Worm (Caenorhabditis elegans): ENCODE data around the gene idi-1.

The idi-1 gene

ce11 chrIII:8088235-8088634 lies 3.3 kb upstream of the idi-1 start, which contains the start of gene vms-1:
Gene vms-1 (plus strand): TSS chrIII:8088535.
- no peak for TF ChIP-seq unc-62 (GFP tag; optimal IDR thresholded peaks at IDR 0.05)
- TF ChIP-seq lin-11 (tag; optimal IDR thresholded peaks at IDR 0.05), result no peak
- TF ChIP-seq nhr-11 (tag; optimal IDR thresholded peaks at IDR 0.05), result no peak
- no peak for TF ChIP-seq nhr-129 (tag; optimal IDR thresholded peaks at IDR 0.05)
- no peak for TF ChIP-seq alr-1 (tag; optimal IDR thresholded peaks at IDR 0.05)
- no peak for TF ChIP-seq Y55F3AM.14 (GFP tag; optimal IDR thresholded peaks at IDR 0.05)
- no peak for TF ChIP-seq nhr-21 (tag; optimal IDR thresholded peaks at IDR 0.05)
- TF ChIP-seq elt-3 (tag; optimal IDR thresholded peaks at IDR 0.05), result no peak
- TF ChIP-seq egl-27 (tag; optimal IDR thresholded peaks at IDR 0.05), result no peak

ce11 chrIII:8093079-8093623 lies 1.6 kb downstream of the idi-1 start, which contains the start of gene K06H7.2:
Gene K06H7.2 (plus strand): TSS chrIII:8093573.
- TF ChIP-seq mdl-1 (tag; optimal IDR thresholded peaks at IDR 0.05), result no peak
- no peak for TF ChIP-seq nhr-12 (tag; optimal IDR thresholded peaks at IDR 0.05)
- no peak for TF ChIP-seq Y55F3AM.14 (GFP tag; optimal IDR thresholded peaks at IDR 0.05)
- TF ChIP-seq nhr-6 (tag; optimal IDR thresholded peaks at IDR 0.05), result peak; percentile 22
- TF ChIP-seq ZK546.5 (tag; optimal IDR thresholded peaks at IDR 0.05), result no peak
- no peak for TF ChIP-seq unc-62 (GFP tag; optimal IDR thresholded peaks at IDR 0.05)
- TF ChIP-seq mab-5 (tag; optimal IDR thresholded peaks at IDR 0.05), result peak; percentile 65
- TF ChIP-seq sma-3 (GFP tag; optimal IDR thresholded peaks at IDR 0.05), result no peak
- no peak for TF ChIP-seq elt-3 (tag; optimal IDR thresholded peaks at IDR 0.05)
- no peak for TF ChIP-seq aly-2 (tag; optimal IDR thresholded peaks at IDR 0.05)
- no peak for TF ChIP-seq blmp-1 (tag; optimal IDR thresholded peaks at IDR 0.05; ENCODE audit: insufficient read depth)
- no peak for TF ChIP-seq lin-39 (tag; optimal IDR thresholded peaks at IDR 0.05)
- TF ChIP-seq lin-13 (GFP tag; optimal IDR thresholded peaks at IDR 0.05), result peak; percentile 28
- TF ChIP-seq nhr-11 (tag; optimal IDR thresholded peaks at IDR 0.05), result no peak
- TF ChIP-seq C34F6.9 (tag; optimal IDR thresholded peaks at IDR 0.05), result peak; percentile 95
- no peak for TF ChIP-seq nhr-77 (tag; optimal IDR thresholded peaks at IDR 0.05)
- peak; percentile 76 for TF ChIP-seq nhr-129 (tag; optimal IDR thresholded peaks at IDR 0.05)
- no peak for TF ChIP-seq elt-1 (tag; optimal IDR thresholded peaks at IDR 0.05)
- TF ChIP-seq lsy-2 (tag; optimal IDR thresholded peaks at IDR 0.05), result peak; percentile 63 to 85
- no peak for TF ChIP-seq ama-1 (optimal IDR thresholded peaks at IDR 0.05)
- TF ChIP-seq nhr-237 (tag; optimal IDR thresholded peaks at IDR 0.05), result no peak
- TF ChIP-seq zag-1 (tag; optimal IDR thresholded peaks at IDR 0.05), result peak; percentile 31
- peak; percentile 20 for TF ChIP-seq sem-4 (tag; optimal IDR thresholded peaks at IDR 0.05)
- TF ChIP-seq lin-11 (tag; optimal IDR thresholded peaks at IDR 0.05), result no peak
- TF ChIP-seq F13H6.1 (tag; optimal IDR thresholded peaks at IDR 0.05), result no peak
- peak; percentile 83 for TF ChIP-seq unc-55 (GFP tag; optimal IDR thresholded peaks at IDR 0.05)
- peak; percentile 28 for TF ChIP-seq skn-1 (tag; optimal IDR thresholded peaks at IDR 0.05)
- TF ChIP-seq R02D3.7 (tag; optimal IDR thresholded peaks at IDR 0.05), result no peak
- TF ChIP-seq nhr-23 (tag; optimal IDR thresholded peaks at IDR 0.05), result no peak
- TF ChIP-seq crh-2 (tag; optimal IDR thresholded peaks at IDR 0.05), result peak; percentile 74
- TF ChIP-seq ztf-11 (tag; optimal IDR thresholded peaks at IDR 0.05), result no peak
- peak; percentile 45 for TF ChIP-seq gmeb-1 (tag; optimal IDR thresholded peaks at IDR 0.05)
- TF ChIP-seq nhr-25 (tag; optimal IDR thresholded peaks at IDR 0.05), result peak; percentile 46
- peak; percentile 36 for TF ChIP-seq fos-1 (tag; optimal IDR thresholded peaks at IDR 0.05)
- no peak for TF ChIP-seq nhr-10 (tag; optimal IDR thresholded peaks at IDR 0.05)
- peak; percentile 3 for TF ChIP-seq ztf-4 (tag; optimal IDR thresholded peaks at IDR 0.05)
- no peak for TF ChIP-seq ceh-82 (tag; optimal IDR thresholded peaks at IDR 0.05)

- TF ChIP-seq nhr-23 (tag; optimal IDR thresholded peaks at IDR 0.05), result no peak
Observed at ce11 chrIII:8098116-8098515, 6.6 kb downstream of the idi-1 start, which contains the start of gene K06H7.8. Gene K06H7.8 (minus strand): TSS chrIII:8098216.

ce11 chrIII:8099022-8099421 lies 7.5 kb downstream of the idi-1 start, which contains the start of gene K06H7.1:
Gene K06H7.1 (plus strand): TSS chrIII:8099322.
- TF ChIP-seq ama-1 (optimal IDR thresholded peaks at IDR 0.05) (no peak), skn-1 (tag; optimal IDR thresholded peaks at IDR 0.05) (no peak), fos-1 (tag; optimal IDR thresholded peaks at IDR 0.05) (no peak), alr-1 (tag; optimal IDR thresholded peaks at IDR 0.05) (no peak), blmp-1 (tag; optimal IDR thresholded peaks at IDR 0.05; ENCODE audit: insufficient read depth) (no peak), nhr-23 (tag; optimal IDR thresholded peaks at IDR 0.05) (no peak), nhr-25 (tag; optimal IDR thresholded peaks at IDR 0.05) (no peak), sma-9 (GFP tag; optimal IDR thresholded peaks at IDR 0.05) (no peak), sma-9 (tag; optimal IDR thresholded peaks at IDR 0.05) (no peak), sma-3 (GFP tag; optimal IDR thresholded peaks at IDR 0.05) (no peak), ceh-82 (tag; optimal IDR thresholded peaks at IDR 0.05) (no peak), Y55F3AM.14 (GFP tag; optimal IDR thresholded peaks at IDR 0.05) (no peak), nhr-77 (tag; optimal IDR thresholded peaks at IDR 0.05) (no peak), ztf-11 (tag; optimal IDR thresholded peaks at IDR 0.05) (no peak), peb-1 (tag; optimal IDR thresholded peaks at IDR 0.05) (no peak), unc-39 (tag; optimal IDR thresholded peaks at IDR 0.05) (no peak), nhr-21 (tag; optimal IDR thresholded peaks at IDR 0.05) (no peak), aly-2 (tag; optimal IDR thresholded peaks at IDR 0.05) (no peak), F13H6.1 (tag; optimal IDR thresholded peaks at IDR 0.05) (no peak)
